Fruit fly (Drosophila melanogaster) whole organism: ENCODE measurements around the gene amrt.

ENCODE experiments used
- CG8478 ChIP-seq: fragments of >200 bp; optimal IDR thresholded peaks from 2 replicates; lab custom pipeline; 2018; ENCODE audit warnings: inconsistent platforms
- Dll ChIP-seq: fragments of >200 bp; optimal IDR thresholded peaks from 2 replicates; lab custom pipeline; 2017
- EcR ChIP-seq, 2 experiments: fragments of >200 bp; optimal IDR thresholded peaks; 2 replicates each; lab custom pipeline; 2017; ENCODE audit warnings: missing biosample characterization in 2 of 2, missing genetic modification characterization in 2 of 2, missing genetic modification reagents in 2 of 2
- pan ChIP-seq: fragments of >200 bp; optimal IDR thresholded peaks from 2 replicates; lab custom pipeline; 2017
- psq ChIP-seq: fragments of >200 bp; optimal IDR thresholded peaks from 2 replicates; lab custom pipeline; 2017
- usp ChIP-seq: fragments of >200 bp; optimal IDR thresholded peaks from 2 replicates; lab custom pipeline; 2017; ENCODE audit warnings: missing biosample characterization, missing genetic modification characterization, mixed read lengths

DNA sequence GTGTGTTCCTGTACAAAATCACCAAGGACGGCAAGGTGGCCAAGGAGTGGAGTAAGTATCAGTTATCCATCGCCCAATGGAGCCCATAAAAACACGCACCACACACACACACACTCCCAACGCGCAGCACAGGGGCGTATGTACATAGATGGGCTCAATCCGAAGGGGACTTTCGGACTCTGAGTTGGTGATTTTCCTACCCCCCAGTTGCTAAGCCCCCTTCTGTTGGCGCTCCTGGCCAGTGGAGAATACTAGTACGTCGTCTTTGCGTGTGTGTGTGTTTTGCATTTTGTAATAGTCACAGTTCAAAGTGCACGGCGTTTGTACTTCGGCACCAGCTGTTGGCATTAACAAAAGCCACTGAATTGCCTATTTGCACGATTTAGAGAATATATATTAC lies 42.2 kb upstream of the amrt start:
- no peak for TF ChIP-seq CG8478 (lab: Kevin White, UChicago)
- no peak for TF ChIP-seq psq (lab: Kevin White, UChicago)
- no peak for TF ChIP-seq usp
- no peak for TF ChIP-seq EcR (GFP tag; optimal IDR thresholded peaks at IDR 0.05; lab: Kevin White, UChicago)
- TF ChIP-seq Dll (lab: Kevin White, UChicago): no peak
- no peak for TF ChIP-seq pan (lab: Kevin White, UChicago)
